Worm (Caenorhabditis elegans) whole organism, late embryonic: ENCODE measurements around the gene Y45G5AM.6.

Source experiments
- C08G9.2 ChIP-seq: sonication (generic microtip); optimal IDR thresholded peaks from 2 replicates; lab custom pipeline; 2016; ENCODE audit warnings: mild to moderate bottlenecking, missing genetic modification characterization, moderate library complexity, missing compliant biosample characterization
- C38D4.7 ChIP-seq: fragments of 200-800 bp; sonication (Bioruptor generic); optimal IDR thresholded peaks from 2 replicates; lab custom pipeline; 2018; ENCODE audit warnings: mild to moderate bottlenecking, missing genetic modification characterization, moderate library complexity, missing compliant biosample characterization
- K02D7.2 ChIP-seq: sonication (generic microtip); optimal IDR thresholded peaks from 2 replicates; lab custom pipeline; 2017; ENCODE audit warnings: mild to moderate bottlenecking, missing genetic modification characterization, missing compliant biosample characterization
- K09A11.1 ChIP-seq: sonication (generic microtip); optimal IDR thresholded peaks from 2 replicates; lab custom pipeline; 2017; ENCODE audit warnings: antibody characterized with exemption, mild to moderate bottlenecking, missing genetic modification characterization, missing compliant biosample characterization; ENCODE audit not compliant: insufficient read depth
- Y22D7AL.16 ChIP-seq: sonication (generic microtip); optimal IDR thresholded peaks from 2 replicates; lab custom pipeline; 2016; ENCODE audit warnings: missing genetic modification characterization, missing compliant biosample characterization
- ceh-14 ChIP-seq: sonication (generic microtip); optimal IDR thresholded peaks from 2 replicates; lab custom pipeline; 2016; ENCODE audit warnings: missing genotype, missing genetic modification characterization, missing compliant biosample characterization
- ceh-18 ChIP-seq: sonication (generic microtip); optimal IDR thresholded peaks from 2 replicates; lab custom pipeline; 2016; ENCODE audit warnings: missing genetic modification characterization, missing compliant biosample characterization
- ceh-19 ChIP-seq: fragments of 200-800 bp; sonication (Bioruptor generic); optimal IDR thresholded peaks from 2 replicates; lab custom pipeline; 2018; ENCODE audit warnings: mild to moderate bottlenecking, missing genetic modification characterization, missing compliant biosample characterization
- ceh-2 ChIP-seq: sonication (generic microtip); optimal IDR thresholded peaks from 2 replicates; lab custom pipeline; 2016; ENCODE audit warnings: missing genotype, missing genetic modification characterization, missing compliant biosample characterization
- ceh-48 ChIP-seq: sonication (generic microtip); optimal IDR thresholded peaks from 2 replicates; lab custom pipeline; 2016; ENCODE audit warnings: missing genetic modification characterization, inconsistent platforms, missing compliant biosample characterization
- ceh-9 ChIP-seq: sonication (generic microtip); optimal IDR thresholded peaks from 2 replicates; lab custom pipeline; 2016; ENCODE audit warnings: mild to moderate bottlenecking, missing genetic modification characterization, inconsistent platforms, missing compliant biosample characterization
- dmd-4 ChIP-seq: sonication (generic microtip); optimal IDR thresholded peaks from 2 replicates; lab custom pipeline; 2016; ENCODE audit warnings: borderline replicate concordance, missing genetic modification characterization, missing compliant biosample characterization
- dve-1 ChIP-seq: sonication (generic microtip); optimal IDR thresholded peaks from 2 replicates; lab custom pipeline; 2017; ENCODE audit warnings: antibody characterized with exemption, mild to moderate bottlenecking, missing genetic modification characterization, missing compliant biosample characterization
- elt-2 ChIP-seq: sonication (generic microtip); optimal IDR thresholded peaks from 2 replicates; lab custom pipeline; 2016; ENCODE audit warnings: missing genetic modification reagents, missing genetic modification characterization, missing compliant biosample characterization
- eyg-1 ChIP-seq: sonication (generic microtip); optimal IDR thresholded peaks from 2 replicates; lab custom pipeline; 2016; ENCODE audit warnings: missing genotype, missing genetic modification characterization, missing compliant biosample characterization
- fax-1 ChIP-seq: sonication (generic microtip); optimal IDR thresholded peaks from 2 replicates; lab custom pipeline; 2016; ENCODE audit warnings: missing genotype, missing genetic modification characterization, missing compliant biosample characterization
- fkh-10 ChIP-seq: fragments of 150-350 bp; optimal IDR thresholded peaks from 2 replicates; lab custom pipeline; 2014; ENCODE audit warnings: missing biosample characterization, missing genetic modification reagents, missing genetic modification characterization
- fkh-6 ChIP-seq: sonication (generic microtip); optimal IDR thresholded peaks from 2 replicates; lab custom pipeline; 2016; ENCODE audit warnings: missing genetic modification characterization, missing compliant biosample characterization
- gmeb-2 ChIP-seq: sonication (generic microtip); optimal IDR thresholded peaks from 2 replicates; lab custom pipeline; 2016; ENCODE audit warnings: missing genetic modification characterization, inconsistent platforms, missing compliant biosample characterization
- hlh-13 ChIP-seq: fragments of 200-800 bp; sonication (Bioruptor generic); optimal IDR thresholded peaks from 2 replicates; lab custom pipeline; 2018; ENCODE audit warnings: mild to moderate bottlenecking, missing genetic modification characterization, missing compliant biosample characterization
- hlh-30 ChIP-seq: sonication (generic microtip); optimal IDR thresholded peaks from 2 replicates; lab custom pipeline; 2017; ENCODE audit warnings: antibody characterized with exemption, missing genetic modification characterization, missing compliant biosample characterization; ENCODE audit not compliant: insufficient read depth
- hlh-6 ChIP-seq: sonication (generic microtip); optimal IDR thresholded peaks from 2 replicates; lab custom pipeline; 2016; ENCODE audit warnings: missing genotype, missing genetic modification characterization, missing compliant biosample characterization
- hlh-8 ChIP-seq: sonication (generic microtip); optimal IDR thresholded peaks from 2 replicates; lab custom pipeline; 2016; ENCODE audit warnings: missing genotype, missing genetic modification characterization, missing compliant biosample characterization
- lim-6 ChIP-seq: sonication (generic microtip); optimal IDR thresholded peaks from 2 replicates; lab custom pipeline; 2016; ENCODE audit warnings: missing genetic modification characterization, missing compliant biosample characterization
- nfya-1 ChIP-seq: sonication (generic microtip); optimal IDR thresholded peaks from 2 replicates; lab custom pipeline; 2017; ENCODE audit warnings: missing genetic modification characterization, mild to moderate bottlenecking, missing compliant biosample characterization, antibody characterized with exemption, moderate library complexity
- npax-4 ChIP-seq: sonication (generic microtip); optimal IDR thresholded peaks from 2 replicates; lab custom pipeline; 2016; ENCODE audit warnings: missing genetic modification characterization, missing compliant biosample characterization
- odd-2 ChIP-seq: sonication (generic microtip); optimal IDR thresholded peaks from 2 replicates; lab custom pipeline; 2017; ENCODE audit warnings: antibody characterized with exemption, mild to moderate bottlenecking, missing genetic modification characterization, missing compliant biosample characterization
- pax-1 ChIP-seq: fragments of 150-350 bp; optimal IDR thresholded peaks from 2 replicates; lab custom pipeline; 2014; ENCODE audit warnings: missing biosample characterization, missing genetic modification characterization
- pha-4 ChIP-seq: fragments of 150-350 bp; optimal IDR thresholded peaks from 2 replicates; lab custom pipeline; 2018; ENCODE audit warnings: missing biosample characterization, missing genetic modification reagents, missing genetic modification characterization
- pqm-1 ChIP-seq: sonication (generic microtip); optimal IDR thresholded peaks from 2 replicates; lab custom pipeline; 2016; ENCODE audit warnings: missing genetic modification characterization, missing compliant biosample characterization
- pros-1 ChIP-seq: fragments of 150-350 bp; optimal IDR thresholded peaks from 2 replicates; lab custom pipeline; 2014; ENCODE audit warnings: missing biosample characterization, missing genetic modification reagents, missing genetic modification characterization
- ref-2 ChIP-seq: sonication (generic microtip); optimal IDR thresholded peaks from 2 replicates; lab custom pipeline; 2016; ENCODE audit warnings: missing genetic modification characterization, missing compliant biosample characterization
- sdc-2 ChIP-seq: sonication (generic microtip); optimal IDR thresholded peaks from 2 replicates; lab custom pipeline; 2016; ENCODE audit warnings: missing genotype, missing genetic modification characterization, missing compliant biosample characterization
- sox-2 ChIP-seq: fragments of 200-800 bp; sonication (Bioruptor generic); IDR thresholded peaks from 2 replicates; pipeline ENCODE4 v1.3.6; 2022; ENCODE audit warnings: missing genetic modification reagents, missing genetic modification characterization, missing compliant biosample characterization
- tbx-2 ChIP-seq: sonication (generic microtip); optimal IDR thresholded peaks from 2 replicates; lab custom pipeline; 2016; ENCODE audit warnings: missing genetic modification characterization, missing compliant biosample characterization
- tbx-7 ChIP-seq: sonication (generic microtip); optimal IDR thresholded peaks from 2 replicates; lab custom pipeline; 2016; ENCODE audit warnings: missing genotype, missing genetic modification characterization, missing compliant biosample characterization
- unc-55 ChIP-seq: sonication (generic microtip); optimal IDR thresholded peaks from 2 replicates; lab custom pipeline; 2017; ENCODE audit warnings: missing biosample characterization, missing genetic modification reagents, missing genetic modification characterization
- unc-86 ChIP-seq: sonication (generic microtip); optimal IDR thresholded peaks from 2 replicates; lab custom pipeline; 2016; ENCODE audit warnings: missing genetic modification characterization, missing compliant biosample characterization
- zip-5 ChIP-seq: sonication (generic microtip); optimal IDR thresholded peaks from 2 replicates; lab custom pipeline; 2016; ENCODE audit warnings: missing genetic modification characterization, missing compliant biosample characterization

Y45G5AM.6 gene

ce11 chrV:4120629-4121028 lies 31.5 kb downstream of the Y45G5AM.6 start, which contains the start of gene T05B4.10:
TSS of gene T05B4.10 (minus strand) at chrV:4120729.
- TF ChIP-seq hlh-6 (tag; lab: Kevin White, UChicago) (no peak), pax-1 (tag; lab: Kevin White, UChicago) (no peak), Y22D7AL.16 (tag; lab: Kevin White, UChicago) (no peak), unc-86 (tag; lab: Kevin White, UChicago) (no peak), hlh-30 (tag; lab: Kevin White, UChicago) (no peak)

- TF ChIP-seq ceh-14 (tag; lab: Kevin White, UChicago) (no peak), ceh-9 (no peak), fax-1 (no peak), sdc-2 (tag; lab: Kevin White, UChicago) (no peak), ceh-48 (tag; lab: Kevin White, UChicago) (no peak), dmd-4 (no peak), gmeb-2 (tag; lab: Kevin White, UChicago) (no peak), lim-6 (tag; lab: Kevin White, UChicago) (no peak), K02D7.2 (tag; lab: Kevin White, UChicago) (no peak), zip-5 (tag; lab: Kevin White, UChicago) (no peak), K09A11.1 (tag; lab: Kevin White, UChicago) (no peak)
Observed at ce11 chrV:4118332-4118731, 33.8 kb downstream of the Y45G5AM.6 start, which contains the start of gene T05B4.9. TSS of gene T05B4.9 (minus strand) at chrV:4118432.

- no peak for TF ChIP-seq eyg-1 (tag; lab: Kevin White, UChicago)
- no peak for TF ChIP-seq gmeb-2 (tag; lab: Kevin White, UChicago)
- no peak for TF ChIP-seq fkh-6 (tag; lab: Kevin White, UChicago)
- TF ChIP-seq fkh-10 (GFP tag; lab: Kevin White, UChicago): no peak
- TF ChIP-seq ceh-2 (tag; lab: Kevin White, UChicago): no peak
- TF ChIP-seq ref-2 (tag; lab: Kevin White, UChicago): no peak
- TF ChIP-seq tbx-2 (tag; lab: Kevin White, UChicago): no peak
- no peak for TF ChIP-seq npax-4 (tag; lab: Kevin White, UChicago)
- TF ChIP-seq elt-2 (tag; lab: Kevin White, UChicago): no peak
- no peak for TF ChIP-seq unc-55 (GFP tag; lab: Kevin White, UChicago)
- TF ChIP-seq hlh-13 (GFP tag; lab: Kevin White, UChicago): no peak
- no peak for TF ChIP-seq ceh-9
- no peak for TF ChIP-seq tbx-7 (tag; lab: Kevin White, UChicago)
Observed at ce11 chrV:4116071-4116470, 36.0 kb downstream of the Y45G5AM.6 start, which contains the start of gene T05B4.8. TSS of gene T05B4.8 (minus strand) at chrV:4116171.

- TF ChIP-seq pros-1 (tag; lab: Kevin White, UChicago): no peak
- TF ChIP-seq, all 69 proteins: peak for 0
Observed at ce11 chrV:4114627-4115026, 37.5 kb downstream of the Y45G5AM.6 start, which contains the start of gene srw-133. TSS of gene srw-133 (minus strand) at chrV:4114727.

ce11 chrV:4112516-4112915 lies 39.6 kb downstream of the Y45G5AM.6 start, which contains the start of gene srw-134:
TSS of gene srw-134 (minus strand) at chrV:4112616.
- no peak for TF ChIP-seq eyg-1 (tag; lab: Kevin White, UChicago)
- TF ChIP-seq fkh-10 (GFP tag; lab: Kevin White, UChicago): no peak

- TF ChIP-seq K02D7.2 (tag; lab: Kevin White, UChicago): no peak
- no peak for TF ChIP-seq hlh-30 (tag; lab: Kevin White, UChicago)
- TF ChIP-seq ceh-18 (tag; lab: Kevin White, UChicago): no peak
- no peak for TF ChIP-seq C38D4.7 (GFP tag; lab: Kevin White, UChicago)
- TF ChIP-seq hlh-13 (GFP tag; lab: Kevin White, UChicago): no peak
- TF ChIP-seq zip-5 (tag; lab: Kevin White, UChicago): no peak
- TF ChIP-seq hlh-8 (tag; lab: Kevin White, UChicago): no peak
- no peak for TF ChIP-seq C08G9.2 (tag; lab: Kevin White, UChicago)
- no peak for TF ChIP-seq dve-1 (tag; lab: Kevin White, UChicago)
- no peak for TF ChIP-seq nfya-1 (tag; lab: Kevin White, UChicago)
- TF ChIP-seq ceh-19 (GFP tag; lab: Kevin White, UChicago): no peak
- no peak for TF ChIP-seq unc-86 (tag; lab: Kevin White, UChicago)
- no peak for TF ChIP-seq pqm-1 (tag; lab: Kevin White, UChicago)
- TF ChIP-seq pha-4 (tag; lab: Kevin White, UChicago): no peak
- no peak for TF ChIP-seq sox-2 (GFP tag; lab: Robert Waterston, UW)
- no peak for TF ChIP-seq tbx-2 (tag; lab: Kevin White, UChicago)
- no peak for TF ChIP-seq odd-2 (tag; lab: Kevin White, UChicago)
- no peak for TF ChIP-seq ceh-48 (tag; lab: Kevin White, UChicago)
Observed at ce11 chrV:4109873-4110272, 42.2 kb downstream of the Y45G5AM.6 start, which contains the start of gene clc-18. TSS of gene clc-18 (minus strand) at chrV:4109973.
